Fruit fly (Drosophila melanogaster): ENCODE results near the gene wupA.
A peak's percentile ranks its signal among the peaks of the same experiment; 100 is the strongest.

wupA gene

dm6 chrX:18092810-18093222, 23.9 kb downstream of the wupA start, which contains the start of gene RhoGAP16F (continued):
- TF ChIP-seq CG11085 (GFP tag; IDR thresholded peaks at IDR 0.05) (peak; percentile 75), CG1024 (GFP tag; IDR thresholded peaks at IDR 0.05) (peak; percentile 63), CG4328 (GFP tag; optimal IDR thresholded peaks at IDR 0.05) (peak; percentile 69), Hr3 (GFP tag; optimal IDR thresholded peaks at IDR 0.05) (peak; percentile 88), BtbVII (GFP tag; optimal IDR thresholded peaks at IDR 0.05) (peak; percentile 71), CG15011 (GFP tag; optimal IDR thresholded peaks at IDR 0.05) (peak; percentile 77), CG6791 (GFP tag; IDR thresholded peaks at IDR 0.05; ENCODE audit: partially characterized antibody) (no peak), inv (GFP tag; IDR thresholded peaks at IDR 0.05; ENCODE audit: partially characterized antibody) (no peak), CG31224 (GFP tag; IDR thresholded peaks at IDR 0.05) (peak; percentile 80), sug (tag; optimal IDR thresholded peaks at IDR 0.05) (peak; percentile 79), Meics (GFP tag; optimal IDR thresholded peaks at IDR 0.05) (peak; percentile 83), CG14860 (GFP tag; IDR thresholded peaks at IDR 0.05; ENCODE audit: partially characterized antibody) (no peak), CG7963 (GFP tag; IDR thresholded peaks at IDR 0.05; ENCODE audit: partially characterized antibody) (no peak), CG10267 (tag; optimal IDR thresholded peaks at IDR 0.05) (peak; percentile 97), CG34224 (GFP tag; IDR thresholded peaks at IDR 0.05; ENCODE audit: partially characterized antibody) (no peak), sc (optimal IDR thresholded peaks at IDR 0.05) (no peak), sc (GFP tag; optimal IDR thresholded peaks at IDR 0.05) (peak; percentile 62), Adf1 (GFP tag; IDR thresholded peaks at IDR 0.05) (peak; percentile 41; the same call in 1 of the 2 replicates), Nf-YB (GFP tag; optimal IDR thresholded peaks at IDR 0.05) (peak; percentile 57), Gug (GFP tag; IDR thresholded peaks at IDR 0.05) (peak; percentile 83), CG4854 (GFP tag; optimal IDR thresholded peaks at IDR 0.05) (peak; percentile 76), ci (GFP tag; IDR thresholded peaks at IDR 0.05) (peak; percentile 80), ab (GFP tag; optimal IDR thresholded peaks at IDR 0.05) (peak; percentile 41), H15 (GFP tag; IDR thresholded peaks at IDR 0.05) (peak; percentile 80), CG6813 (GFP tag; optimal IDR thresholded peaks at IDR 0.05) (peak; percentile 72), chn (GFP tag; optimal IDR thresholded peaks at IDR 0.05) (peak; percentile 84), pnt (GFP tag; optimal IDR thresholded peaks at IDR 0.05) (peak; percentile 72), Hmx (GFP tag; optimal IDR thresholded peaks at IDR 0.05) (peak; percentile 54), toy (GFP tag; IDR thresholded peaks at IDR 0.05) (peak; percentile 47; the same call in 1 of the 2 replicates), p53 (GFP tag; optimal IDR thresholded peaks at IDR 0.05) (peak; percentile 12), emc (GFP tag; optimal IDR thresholded peaks at IDR 0.05) (no peak), CG7987 (GFP tag; optimal IDR thresholded peaks at IDR 0.05) (peak; percentile 61), Stat92E (GFP tag; optimal IDR thresholded peaks at IDR 0.05) (peak in 1 of 3 experiments; percentile 62), slbo (GFP tag; IDR thresholded peaks at IDR 0.05) (peak; percentile 92), Bteb2 (GFP tag; optimal IDR thresholded peaks at IDR 0.05) (peak; percentile 71), Side (GFP tag; optimal IDR thresholded peaks at IDR 0.05) (peak; percentile 68), Dad (GFP tag; optimal IDR thresholded peaks at IDR 0.05) (peak; percentile 74), CG12071 (GFP tag; optimal IDR thresholded peaks at IDR 0.05) (peak; percentile 62), bbx (GFP tag; IDR thresholded peaks at IDR 0.05; ENCODE audit: partially characterized antibody) (no peak), dmrt99B (tag; optimal IDR thresholded peaks at IDR 0.05) (peak; percentile 83), onecut (GFP tag; IDR thresholded peaks at IDR 0.05) (peak; percentile 47), Ravus (GFP tag; IDR thresholded peaks at IDR 0.05) (peak; percentile 48), Drgx (GFP tag; IDR thresholded peaks at IDR 0.05) (peak; percentile 63), pfk (GFP tag; optimal IDR thresholded peaks at IDR 0.05) (no peak), Chrac-16 (GFP tag; optimal IDR thresholded peaks at IDR 0.05) (peak; percentile 90), CG10366 (GFP tag; IDR thresholded peaks at IDR 0.05) (peak; percentile 84), lbe (GFP tag; optimal IDR thresholded peaks at IDR 0.05) (peak; percentile 74), Ptx1 (GFP tag; IDR thresholded peaks at IDR 0.05) (peak; percentile 93), CG3995 (GFP tag; optimal IDR thresholded peaks at IDR 0.05) (peak; percentile 31), Bdp1 (GFP tag; optimal IDR thresholded peaks at IDR 0.05) (peak; percentile 66), wdn (GFP tag; IDR thresholded peaks at IDR 0.05) (peak; percentile 80)
